Worm (Caenorhabditis elegans) whole organism, L1 larva: ENCODE data around the gene famh-161.

ENCODE experiments used
- C04F5.9 ChIP-seq: sonication (generic microtip); optimal IDR thresholded peaks from 2 replicates; lab custom pipeline; 2016; ENCODE audit warnings: missing genetic modification characterization, missing compliant biosample characterization
- C34B4.2 ChIP-seq: sonication (generic microtip); optimal IDR thresholded peaks from 2 replicates; lab custom pipeline; 2017; ENCODE audit warnings: mild to moderate bottlenecking, missing genetic modification characterization, missing compliant biosample characterization
- F16B12.6 ChIP-seq: fragments of 150-350 bp; optimal IDR thresholded peaks from 2 replicates; lab custom pipeline; 2014; ENCODE audit warnings: missing biosample characterization, missing genetic modification characterization
- Y116A8C.19 ChIP-seq: sonication (generic microtip); optimal IDR thresholded peaks from 2 replicates; lab custom pipeline; 2016; ENCODE audit warnings: missing compliant biosample characterization, missing genetic modification characterization, borderline replicate concordance
- aha-1 ChIP-seq: fragments of 150-350 bp; optimal IDR thresholded peaks from 2 replicates; lab custom pipeline; 2014; ENCODE audit warnings: missing biosample characterization, missing genetic modification characterization
- alr-1 ChIP-seq: fragments of 200-800 bp; sonication (Bioruptor generic); optimal IDR thresholded peaks from 2 replicates; lab custom pipeline; 2018; ENCODE audit warnings: borderline replicate concordance, mild to moderate bottlenecking, missing genetic modification characterization, missing compliant biosample characterization
- aly-2 ChIP-seq: fragments of 150-350 bp; optimal IDR thresholded peaks from 2 replicates; lab custom pipeline; 2014; ENCODE audit warnings: missing biosample characterization, missing genetic modification characterization
- blmp-1 ChIP-seq: fragments of 150-350 bp; optimal IDR thresholded peaks from 2 replicates; lab custom pipeline; 2014; ENCODE audit warnings: missing biosample characterization, missing genetic modification characterization
- ceh-63 ChIP-seq: fragments of 200-800 bp; sonication (Bioruptor generic); optimal IDR thresholded peaks from 2 replicates; lab custom pipeline; 2018; ENCODE audit warnings: mild to moderate bottlenecking, missing genetic modification characterization, missing compliant biosample characterization
- ceh-82 ChIP-seq, 3 experiments: fragments of 150-350 bp in 1 of 3; sonication (generic microtip) in 2 of 3; optimal IDR thresholded peaks; 2 replicates each; lab custom pipeline; 2014 to 2017; ENCODE audit warnings: missing biosample characterization in 3 of 3, missing genetic modification characterization in 3 of 3
- ces-1 ChIP-seq: fragments of 150-350 bp; optimal IDR thresholded peaks from 2 replicates; lab custom pipeline; 2014; ENCODE audit warnings: missing biosample characterization, missing genetic modification reagents, missing genetic modification characterization
- efl-1 ChIP-seq, 4 experiments: fragments of 150-350 bp; optimal IDR thresholded peaks in 3 of 4; peaks in 1 of 4; 1 replicate in 1 of 4; 2 replicates in 3 of 4; lab custom pipeline; 2014; ENCODE audit warnings: missing biosample characterization in 2 of 4, missing genetic modification characterization in 2 of 4, missing genetic modification reagents in 2 of 4
- efl-3 ChIP-seq: fragments of 200-800 bp; sonication (Bioruptor generic); optimal IDR thresholded peaks from 2 replicates; lab custom pipeline; 2018; ENCODE audit warnings: mild to moderate bottlenecking, missing genetic modification characterization, missing compliant biosample characterization
- egl-13 ChIP-seq: sonication (generic microtip); optimal IDR thresholded peaks from 2 replicates; lab custom pipeline; 2016; ENCODE audit warnings: missing genotype, missing genetic modification reagents, missing genetic modification characterization, missing compliant biosample characterization
- elt-3 ChIP-seq, 6 experiments: fragments of 150-350 bp in 1 of 6; sonication (generic microtip); optimal IDR thresholded peaks; 2 replicates each; lab custom pipeline; 2017 to 2018; ENCODE audit warnings: missing biosample characterization in 6 of 6, missing genetic modification characterization in 6 of 6, inconsistent platforms in 1 of 6
- fkh-10 ChIP-seq: sonication (generic microtip); optimal IDR thresholded peaks from 2 replicates; lab custom pipeline; 2017; ENCODE audit warnings: missing biosample characterization, missing genetic modification reagents, missing genetic modification characterization
- fkh-4 ChIP-seq: sonication (generic microtip); optimal IDR thresholded peaks from 2 replicates; lab custom pipeline; 2016; ENCODE audit warnings: missing compliant biosample characterization, missing genetic modification characterization, borderline replicate concordance
- hlh-17 ChIP-seq: fragments of 200-800 bp; sonication (Bioruptor generic); optimal IDR thresholded peaks from 2 replicates; lab custom pipeline; 2018; ENCODE audit warnings: missing genetic modification characterization, mild to moderate bottlenecking, missing compliant biosample characterization, moderate library complexity, borderline replicate concordance
- lin-14 ChIP-seq: fragments of 200-800 bp; sonication (Bioruptor generic); optimal IDR thresholded peaks from 2 replicates; lab custom pipeline; 2018; ENCODE audit warnings: mild to moderate bottlenecking, missing genetic modification characterization, moderate library complexity, missing compliant biosample characterization
- lin-15B ChIP-seq: fragments of 150-350 bp; sonication (generic microtip); optimal IDR thresholded peaks from 3 replicates; lab custom pipeline; 2014; ENCODE audit warnings: missing biosample characterization, missing genetic modification characterization
- lin-35 ChIP-seq, 2 experiments: fragments of 150-350 bp; optimal IDR thresholded peaks; 2 replicates each; lab custom pipeline; 2014; ENCODE audit warnings: missing biosample characterization in 2 of 2, missing genetic modification characterization in 2 of 2, missing genetic modification reagents in 2 of 2
- lin-39 ChIP-seq: fragments of 150-350 bp; optimal IDR thresholded peaks from 2 replicates; lab custom pipeline; 2014; ENCODE audit warnings: missing biosample characterization, missing genetic modification reagents, missing genetic modification characterization
- mab-9 ChIP-seq: fragments of 200-800 bp; sonication (Bioruptor generic); IDR thresholded peaks from 2 replicates; pipeline ENCODE4 v1.3.6; 2022; ENCODE audit warnings: missing genetic modification reagents, missing genetic modification characterization, missing compliant biosample characterization
- mef-2 ChIP-seq: fragments of 150-350 bp; optimal IDR thresholded peaks from 2 replicates; lab custom pipeline; 2014; ENCODE audit warnings: missing biosample characterization, missing genetic modification characterization
- mep-1 ChIP-seq: fragments of 150-350 bp; optimal IDR thresholded peaks from 2 replicates; lab custom pipeline; 2014; ENCODE audit warnings: missing biosample characterization, missing genetic modification characterization
- nhr-19 ChIP-seq: fragments of 200-800 bp; sonication (Bioruptor generic); conservative IDR thresholded peaks from 2 replicates; pipeline ENCODE4 v1.3.6; 2022; ENCODE audit warnings: missing genetic modification characterization, missing compliant biosample characterization
- nhr-28 ChIP-seq: fragments of 150-350 bp; optimal IDR thresholded peaks from 2 replicates; lab custom pipeline; 2014; ENCODE audit warnings: missing biosample characterization, missing genetic modification characterization
- nhr-47 ChIP-seq: sonication (generic microtip); optimal IDR thresholded peaks from 2 replicates; lab custom pipeline; 2016; ENCODE audit warnings: mild to moderate bottlenecking, missing genetic modification characterization, moderate library complexity, missing compliant biosample characterization
- nhr-85 ChIP-seq: sonication (generic microtip); peaks from one replicate; lab custom pipeline; 2016; ENCODE audit warnings: missing genetic modification characterization, inconsistent platforms, missing compliant biosample characterization
- nhr-90 ChIP-seq: sonication (generic microtip); optimal IDR thresholded peaks from 2 replicates; lab custom pipeline; 2016; ENCODE audit warnings: mild to moderate bottlenecking, missing genetic modification characterization, missing compliant biosample characterization; ENCODE audit not compliant: poor library complexity
- pag-3 ChIP-seq: sonication (generic microtip); optimal IDR thresholded peaks from 2 replicates; lab custom pipeline; 2017; ENCODE audit warnings: missing genetic modification characterization, mild to moderate bottlenecking, missing compliant biosample characterization, antibody characterized with exemption, borderline replicate concordance; ENCODE audit not compliant: insufficient read depth
- pax-3 ChIP-seq: fragments of 200-800 bp; sonication (Bioruptor generic); optimal IDR thresholded peaks from 2 replicates; lab custom pipeline; 2018; ENCODE audit warnings: mild to moderate bottlenecking, missing genetic modification characterization, moderate library complexity, missing compliant biosample characterization
- pqm-1 ChIP-seq: sonication (generic microtip); optimal IDR thresholded peaks from 3 replicates; lab custom pipeline; 2017; ENCODE audit warnings: missing biosample characterization, missing genetic modification characterization
- snpc-4 ChIP-seq: fragments of 150-350 bp; optimal IDR thresholded peaks from 2 replicates; lab custom pipeline; 2014; ENCODE audit warnings: missing biosample characterization, missing genetic modification characterization
- sox-4 ChIP-seq: sonication (generic microtip); optimal IDR thresholded peaks from 2 replicates; lab custom pipeline; 2016; ENCODE audit warnings: missing genetic modification characterization, missing compliant biosample characterization
- sptf-1 ChIP-seq: fragments of 150-350 bp; optimal IDR thresholded peaks from 2 replicates; lab custom pipeline; 2014; ENCODE audit warnings: missing biosample characterization, missing genetic modification characterization
- swsn-7 ChIP-seq: sonication (generic microtip); optimal IDR thresholded peaks from 2 replicates; lab custom pipeline; 2016; ENCODE audit warnings: missing genetic modification characterization, missing compliant biosample characterization
- unc-30 ChIP-seq: sonication (generic microtip); optimal IDR thresholded peaks from 2 replicates; lab custom pipeline; 2017; ENCODE audit warnings: missing biosample characterization, missing genetic modification characterization
- unc-98 ChIP-seq: fragments of 200-800 bp; sonication (Bioruptor generic); IDR thresholded peaks from 2 replicates; pipeline ENCODE4 v1.3.6; 2022; ENCODE audit warnings: missing genetic modification characterization, missing compliant biosample characterization
- xbp-1 ChIP-seq: sonication (generic microtip); optimal IDR thresholded peaks from 2 replicates; lab custom pipeline; 2016; ENCODE audit warnings: missing genetic modification characterization, missing compliant biosample characterization
- zag-1 ChIP-seq: fragments of 150-350 bp; optimal IDR thresholded peaks from 2 replicates; lab custom pipeline; 2014; ENCODE audit warnings: missing biosample characterization, missing genetic modification characterization
- ztf-4 ChIP-seq: fragments of 150-350 bp; optimal IDR thresholded peaks from 2 replicates; lab custom pipeline; 2014; ENCODE audit warnings: missing biosample characterization, missing genetic modification characterization

famh-161 gene

ce11 chrV:20493271-20494231, 40.4 kb downstream of the famh-161 start, which contains the start of gene B0250.5 (continued):
- TF ChIP-seq nhr-47 (tag; lab: Kevin White, UChicago) (peak; percentile 80), ceh-82 (tag; optimal IDR thresholded peaks at IDR 0.05; lab: Kevin White, UChicago) (peak in 2 of 3 experiments; percentile 1 to 28), fkh-10 (GFP tag; lab: Kevin White, UChicago) (no peak), lin-35 (GFP tag; optimal IDR thresholded peaks at IDR 0.05; lab: Kevin White, UChicago) (peak; percentile 28 to 80), pax-3 (tag; lab: Kevin White, UChicago) (no peak), mep-1 (peak; percentile 69), fkh-4 (tag; lab: Kevin White, UChicago) (no peak), snpc-4 (tag; lab: Kevin White, UChicago) (peak; percentile 40), efl-3 (GFP tag; lab: Kevin White, UChicago) (no peak), egl-13 (no peak), nhr-90 (tag; lab: Kevin White, UChicago) (no peak), Y116A8C.19 (tag; lab: Kevin White, UChicago) (no peak), sptf-1 (tag; lab: Kevin White, UChicago) (no peak), sox-4 (no peak), ceh-63 (no peak), swsn-7 (peak; percentile 68), hlh-17 (GFP tag; lab: Kevin White, UChicago) (no peak), ztf-4 (tag; lab: Kevin White, UChicago) (no peak), pag-3 (tag; lab: Kevin White, UChicago) (no peak), efl-1 (optimal IDR thresholded peaks at IDR 0.05; lab: Kevin White, UChicago) (peak; percentile 46 to 73), efl-1 (GFP tag; optimal IDR thresholded peaks at IDR 0.05 in 1 of 2; lab: Kevin White, UChicago) (peak; percentile 72 to 94), mef-2 (tag; lab: Kevin White, UChicago) (no peak), F16B12.6 (tag; lab: Kevin White, UChicago) (peak; percentile 90), xbp-1 (tag; lab: Kevin White, UChicago) (peak; percentile 82), pqm-1 (tag; lab: Kevin White, UChicago) (no peak), elt-3 (tag; optimal IDR thresholded peaks at IDR 0.05; lab: Kevin White, UChicago) (peak in 1 of 6 experiments; percentile 18), aly-2 (tag; lab: Kevin White, UChicago) (no peak), alr-1 (tag; lab: Kevin White, UChicago) (no peak), mab-9 (GFP tag; lab: Robert Waterston, UW) (no peak), C34B4.2 (tag; lab: Kevin White, UChicago) (no peak), ces-1 (GFP tag; lab: Kevin White, UChicago) (no peak), lin-14 (GFP tag; lab: Kevin White, UChicago) (no peak), nhr-28 (tag; lab: Kevin White, UChicago) (no peak)

DNA sequence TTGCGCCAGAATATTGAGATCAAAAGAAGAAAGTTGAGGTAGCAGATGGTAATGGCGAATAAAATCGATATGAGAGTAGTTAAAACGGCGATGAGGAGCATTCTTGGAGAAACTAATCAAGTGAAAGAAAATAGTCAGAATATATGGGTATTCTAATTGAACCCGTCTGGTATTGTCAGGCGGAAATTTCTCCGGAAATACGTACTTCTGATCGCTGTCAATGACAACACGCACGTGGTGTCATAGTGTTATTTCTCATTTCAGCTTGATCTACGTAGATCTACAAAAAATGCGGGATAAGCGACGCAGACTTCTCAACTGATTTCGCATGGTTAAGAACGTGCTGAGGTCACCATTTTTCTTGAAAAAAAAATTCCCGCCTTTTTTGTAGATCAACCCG, 41.6 kb downstream of the famh-161 start, which contains the start of gene srbc-79:
srbc-79 (minus strand) TSS at position 101 of the 400 bp plus-strand sequence.
- TF ChIP-seq fkh-4 (tag; lab: Kevin White, UChicago) (no peak), nhr-85 (tag; lab: Kevin White, UChicago) (peak; percentile 19)

- TF ChIP-seq nhr-28 (tag; lab: Kevin White, UChicago): no peak
- TF ChIP-seq ztf-4 (tag; lab: Kevin White, UChicago): no peak
- no peak for TF ChIP-seq alr-1 (tag; lab: Kevin White, UChicago)
- no peak for TF ChIP-seq C04F5.9 (tag; lab: Kevin White, UChicago)
- no peak for TF ChIP-seq ceh-82 (tag; optimal IDR thresholded peaks at IDR 0.05; lab: Kevin White, UChicago)
- no peak for TF ChIP-seq nhr-85 (tag; lab: Kevin White, UChicago)
- TF ChIP-seq blmp-1 (tag; lab: Kevin White, UChicago): no peak
- no peak for TF ChIP-seq lin-39 (tag; lab: Kevin White, UChicago)
- TF ChIP-seq unc-30 (tag; lab: Kevin White, UChicago): no peak
- no peak for TF ChIP-seq aha-1 (tag; lab: Kevin White, UChicago)
- no peak for TF ChIP-seq zag-1 (tag; lab: Kevin White, UChicago)
- TF ChIP-seq nhr-19 (GFP tag; lab: Robert Waterston, UW): no peak
- TF ChIP-seq snpc-4 (tag; lab: Kevin White, UChicago): no peak
- TF ChIP-seq unc-98: no peak
- no peak for TF ChIP-seq mef-2 (tag; lab: Kevin White, UChicago)
- no peak for TF ChIP-seq F16B12.6 (tag; lab: Kevin White, UChicago)
- TF ChIP-seq mep-1: no peak
- TF ChIP-seq lin-15B: no peak
These were observed 44.9 kb downstream of the famh-161 start, which contains the start of gene srbc-78 for ce11 chrV:20489102-20489501. TSS of gene srbc-78 (minus strand) at chrV:20489202.
